Fruit fly (Drosophila melanogaster) whole organism, prepupa: ENCODE results near the gene CG7140.
A peak's percentile ranks its signal among the peaks of the same experiment; 100 is the strongest.

ENCODE experiments used
- Blimp-1 ChIP-seq: fragments of 200-800 bp; sonication (Bioruptor generic); optimal IDR thresholded peaks from 3 replicates; lab custom pipeline; 2017; ENCODE audit warnings: missing biosample characterization, missing genetic modification characterization, mild to moderate bottlenecking, moderate library complexity, missing genetic modification reagents
- CG10669 ChIP-seq: fragments of 200-800 bp; sonication (Bioruptor generic); optimal IDR thresholded peaks from 3 replicates; lab custom pipeline; 2018; ENCODE audit warnings: missing biosample characterization, mild to moderate bottlenecking, missing genetic modification characterization, moderate library complexity
- CG11294 ChIP-seq: fragments of 200-800 bp; sonication (Bioruptor generic); IDR thresholded peaks from 2 replicates; pipeline ENCODE4 v1.3.6; 2022; ENCODE audit warnings: missing biosample characterization, missing genetic modification characterization
- CG11762 ChIP-seq: fragments of 200-800 bp; sonication (Bioruptor generic); optimal IDR thresholded peaks from 3 replicates; lab custom pipeline; 2016; ENCODE audit warnings: missing biosample characterization, missing genetic modification characterization; ENCODE audit not compliant: insufficient read depth
- CG15336 ChIP-seq: fragments of 200-800 bp; sonication (Bioruptor generic); IDR thresholded peaks from 2 replicates; pipeline ENCODE4 v1.3.6; 2022; ENCODE audit warnings: missing biosample characterization, missing genetic modification characterization
- CG1621 ChIP-seq: fragments of 200-800 bp; sonication (Bioruptor generic); optimal IDR thresholded peaks from 3 replicates; lab custom pipeline; 2018; ENCODE audit warnings: missing biosample characterization, mild to moderate bottlenecking, missing genetic modification characterization
- CG16779 ChIP-seq: fragments of 200-800 bp; sonication (Bioruptor generic); optimal IDR thresholded peaks from 3 replicates; lab custom pipeline; 2017; ENCODE audit warnings: missing biosample characterization, mild to moderate bottlenecking, missing genetic modification characterization
- CG31627 ChIP-seq: fragments of 200-800 bp; sonication (Bioruptor generic); optimal IDR thresholded peaks from 3 replicates; lab custom pipeline; 2016; ENCODE audit warnings: missing biosample characterization, missing genetic modification characterization
- CG32006 ChIP-seq: fragments of 200-800 bp; sonication (Bioruptor generic); optimal IDR thresholded peaks from 3 replicates; lab custom pipeline; 2017; ENCODE audit warnings: missing biosample characterization, mild to moderate bottlenecking, missing genetic modification characterization
- CG34406 ChIP-seq: fragments of 200-800 bp; sonication (Bioruptor generic); optimal IDR thresholded peaks from 3 replicates; lab custom pipeline; 2016; ENCODE audit warnings: missing biosample characterization, missing genetic modification characterization
- CG3919 ChIP-seq: fragments of 200-800 bp; sonication (Bioruptor generic); optimal IDR thresholded peaks from 3 replicates; lab custom pipeline; 2016; ENCODE audit warnings: missing biosample characterization, missing genetic modification characterization
- CG4318 ChIP-seq: fragments of 200-800 bp; sonication (Bioruptor generic); optimal IDR thresholded peaks from 3 replicates; lab custom pipeline; 2017; ENCODE audit warnings: missing biosample characterization, mild to moderate bottlenecking, missing genetic modification characterization
- CG6163 ChIP-seq: fragments of 200-800 bp; sonication (Bioruptor generic); IDR thresholded peaks from 3 replicates; pipeline ENCODE4 v1.3.6; 2022; ENCODE audit warnings: missing biosample characterization, missing genetic modification characterization
- CG6276 ChIP-seq: fragments of 200-800 bp; sonication (Bioruptor generic); optimal IDR thresholded peaks from 2 replicates; lab custom pipeline; 2017; ENCODE audit warnings: missing biosample characterization, mild to moderate bottlenecking, missing genetic modification characterization
- CG6792 ChIP-seq: fragments of 200-800 bp; sonication (Bioruptor generic); optimal IDR thresholded peaks from 3 replicates; lab custom pipeline; 2016; ENCODE audit warnings: missing biosample characterization, missing genetic modification characterization
- CG6808 ChIP-seq: fragments of 200-800 bp; sonication (Bioruptor generic); optimal IDR thresholded peaks from 3 replicates; lab custom pipeline; 2017; ENCODE audit warnings: missing biosample characterization, missing genetic modification characterization, mild to moderate bottlenecking, moderate library complexity, missing genetic modification reagents
- CG7368 ChIP-seq: fragments of 200-800 bp; sonication (Bioruptor generic); optimal IDR thresholded peaks from 3 replicates; lab custom pipeline; 2016; ENCODE audit warnings: missing biosample characterization, missing genetic modification characterization
- CG8119 ChIP-seq: fragments of 200-800 bp; sonication (Bioruptor generic); IDR thresholded peaks from 3 replicates; pipeline ENCODE4 v1.3.6; 2022; ENCODE audit warnings: missing biosample characterization, missing genetic modification characterization
- CG8319 ChIP-seq: fragments of 200-800 bp; sonication (Bioruptor generic); optimal IDR thresholded peaks from 3 replicates; lab custom pipeline; 2016; ENCODE audit warnings: missing biosample characterization, missing genetic modification characterization
- CG9139 ChIP-seq: fragments of 200-800 bp; sonication (Bioruptor generic); optimal IDR thresholded peaks from 3 replicates; lab custom pipeline; 2017; ENCODE audit warnings: missing biosample characterization, mild to moderate bottlenecking, missing genetic modification characterization
- Eip75B ChIP-seq: fragments of 200-800 bp; sonication (Bioruptor generic); optimal IDR thresholded peaks from 3 replicates; lab custom pipeline; 2016; ENCODE audit warnings: missing biosample characterization, missing genetic modification characterization
- Eip78C ChIP-seq: fragments of 200-800 bp; sonication (Bioruptor generic); peaks from one replicate; lab custom pipeline; 2016; ENCODE audit warnings: missing biosample characterization, missing genetic modification characterization
- Eip93F ChIP-seq: fragments of 200-800 bp; sonication (Bioruptor generic); optimal IDR thresholded peaks from 2 replicates; lab custom pipeline; 2016; ENCODE audit warnings: missing biosample characterization, mild to moderate bottlenecking, missing genetic modification characterization
- Gug ChIP-seq: fragments of 200-800 bp; sonication (Bioruptor generic); IDR thresholded peaks from 2 replicates; pipeline ENCODE4 v1.3.6; 2022; ENCODE audit warnings: missing biosample characterization, missing genetic modification characterization
- Hr38 ChIP-seq: sonication (Bioruptor generic); optimal IDR thresholded peaks from 2 replicates; lab custom pipeline; 2016; ENCODE audit warnings: missing biosample characterization, missing genetic modification characterization
- Hr39 ChIP-seq: fragments of 200-800 bp; sonication (Bioruptor generic); optimal IDR thresholded peaks from 2 replicates; lab custom pipeline; 2016; ENCODE audit warnings: missing biosample characterization, missing genetic modification characterization
- Lpt ChIP-seq: fragments of 200-800 bp; sonication (Bioruptor generic); optimal IDR thresholded peaks from 3 replicates; lab custom pipeline; 2016; ENCODE audit warnings: missing biosample characterization, missing genetic modification characterization
- OdsH ChIP-seq: fragments of 200-800 bp; sonication (Bioruptor generic); optimal IDR thresholded peaks from 3 replicates; lab custom pipeline; 2016; ENCODE audit warnings: missing biosample characterization, missing genetic modification characterization
- Sox102F ChIP-seq: fragments of 200-800 bp; sonication (Bioruptor generic); optimal IDR thresholded peaks from 2 replicates; lab custom pipeline; 2016; ENCODE audit warnings: missing biosample characterization, mild to moderate bottlenecking, missing genetic modification characterization
- Sox14 ChIP-seq: fragments of 200-800 bp; sonication (Bioruptor generic); optimal IDR thresholded peaks from 3 replicates; lab custom pipeline; 2016; ENCODE audit warnings: missing biosample characterization, missing genetic modification characterization
- achi ChIP-seq: fragments of 200-800 bp; sonication (Bioruptor generic); optimal IDR thresholded peaks from 3 replicates; lab custom pipeline; 2016; ENCODE audit warnings: missing biosample characterization, missing genetic modification characterization
- acj6 ChIP-seq: fragments of 200-800 bp; sonication (Bioruptor generic); optimal IDR thresholded peaks from 3 replicates; lab custom pipeline; 2016; ENCODE audit warnings: missing biosample characterization, missing genetic modification characterization
- dac ChIP-seq: fragments of 200-800 bp; sonication (Bioruptor generic); optimal IDR thresholded peaks from 2 replicates; lab custom pipeline; 2017; ENCODE audit warnings: missing biosample characterization, mild to moderate bottlenecking, missing genetic modification characterization
- dsx ChIP-seq: fragments of 200-800 bp; optimal IDR thresholded peaks from 3 replicates; lab custom pipeline; 2019; ENCODE audit warnings: missing biosample characterization, mild to moderate bottlenecking, missing genetic modification characterization, moderate library complexity; ENCODE audit not compliant: poor library complexity, severe bottlenecking
- esn ChIP-seq: fragments of 200-800 bp; sonication (Bioruptor generic); optimal IDR thresholded peaks from 2 replicates; lab custom pipeline; 2016; ENCODE audit warnings: missing biosample characterization, mild to moderate bottlenecking, missing genetic modification characterization, moderate library complexity
- fd85E ChIP-seq: fragments of 200-800 bp; sonication (Bioruptor generic); optimal IDR thresholded peaks from 3 replicates; lab custom pipeline; 2016; ENCODE audit warnings: missing biosample characterization, missing genetic modification characterization
- fkh ChIP-seq: fragments of 200-800 bp; sonication (Bioruptor generic); optimal IDR thresholded peaks from 3 replicates; lab custom pipeline; 2017; ENCODE audit warnings: missing biosample characterization, mild to moderate bottlenecking, missing genetic modification characterization, moderate library complexity
- lz ChIP-seq: fragments of 200-800 bp; sonication (Bioruptor generic); optimal IDR thresholded peaks from 3 replicates; lab custom pipeline; 2016; ENCODE audit warnings: missing biosample characterization, missing genetic modification characterization
- pdm3 ChIP-seq: fragments of 200-800 bp; sonication (Bioruptor generic); optimal IDR thresholded peaks from 3 replicates; lab custom pipeline; 2016; ENCODE audit warnings: missing biosample characterization, missing genetic modification characterization
- salr ChIP-seq, 2 experiments: fragments of 200-800 bp; sonication (Bioruptor generic); optimal IDR thresholded peaks; 3 replicates each; lab custom pipeline; 2016 to 2018; ENCODE audit warnings: missing biosample characterization in 2 of 2, missing genetic modification characterization in 2 of 2, mild to moderate bottlenecking in 1 of 2
- spab ChIP-seq: fragments of 200-800 bp; sonication (Bioruptor generic); optimal IDR thresholded peaks from 2 replicates; lab custom pipeline; 2017; ENCODE audit warnings: missing biosample characterization, mild to moderate bottlenecking, missing genetic modification characterization, missing genetic modification reagents
- ss ChIP-seq, 2 experiments: fragments of 200-800 bp; sonication (Bioruptor generic); optimal IDR thresholded peaks; 2 replicates in 1 of 2; 3 replicates in 1 of 2; lab custom pipeline; 2017 to 2018; ENCODE audit warnings: mild to moderate bottlenecking in 2 of 2, missing biosample characterization in 2 of 2, missing genetic modification characterization in 2 of 2, moderate library complexity in 1 of 2
- svp ChIP-seq: fragments of 200-800 bp; sonication (Bioruptor generic); peaks from one replicate; lab custom pipeline; 2016; ENCODE audit warnings: missing biosample characterization, missing genetic modification characterization
- topi ChIP-seq: fragments of 200-800 bp; sonication (Bioruptor generic); optimal IDR thresholded peaks from 3 replicates; lab custom pipeline; 2016; ENCODE audit warnings: missing biosample characterization, missing genetic modification characterization
- vri ChIP-seq: fragments of 200-800 bp; sonication (Bioruptor generic); optimal IDR thresholded peaks from 3 replicates; lab custom pipeline; 2016; ENCODE audit warnings: missing biosample characterization, mild to moderate bottlenecking, missing genetic modification characterization

CG7140 gene

DNA sequence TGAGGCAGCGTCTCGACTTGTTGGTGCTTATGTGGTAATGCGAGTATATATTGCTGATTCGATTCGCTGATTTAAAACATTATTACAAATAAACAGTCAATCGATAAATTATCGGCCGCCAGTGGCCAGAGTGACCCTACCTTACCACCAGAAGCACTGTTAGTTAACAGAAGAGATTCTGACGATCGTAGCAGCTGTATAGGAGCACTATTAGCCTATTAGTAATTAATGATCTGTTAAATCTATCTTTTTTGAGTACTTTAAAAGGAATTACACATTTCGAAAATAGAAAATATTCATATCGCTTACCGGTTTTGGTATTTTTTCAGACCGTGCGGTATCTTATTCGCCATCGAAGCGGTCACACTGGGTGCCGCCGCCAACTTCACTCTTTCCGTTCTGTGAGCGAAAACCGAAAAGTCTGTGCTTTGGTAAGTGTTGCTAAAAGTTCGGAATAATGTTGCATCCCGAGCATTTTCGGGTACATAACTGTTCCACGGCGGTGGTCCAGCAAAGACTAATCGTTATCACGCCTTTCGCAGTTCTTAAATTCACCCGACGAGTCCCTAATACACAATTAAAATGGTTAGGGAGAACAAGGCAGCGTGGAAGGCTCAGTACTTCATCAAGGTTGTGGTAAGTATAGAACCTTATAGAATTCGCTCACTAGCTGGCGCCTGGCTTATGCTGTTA, 47.7 kb upstream of the CG7140 start, which contains the start of the genes CG7130 and RpLP0 (continued):
- TF ChIP-seq CG9139 (GFP tag; lab: Kevin White, UChicago) (peak; percentile 79), Blimp-1 (peak; percentile 76), CG34406 (peak; percentile 83), CG7368 (GFP tag; lab: Kevin White, UChicago) (peak; percentile 84), OdsH (GFP tag; lab: Kevin White, UChicago) (peak; percentile 85), svp (peak; percentile 83), Lpt (GFP tag; lab: Kevin White, UChicago) (peak; percentile 41), spab (peak; percentile 73), CG6792 (GFP tag; lab: Kevin White, UChicago) (peak; percentile 77), salr (GFP tag; optimal IDR thresholded peaks at IDR 0.05; lab: Kevin White, UChicago) (peak in 1 of 2 experiments; percentile 87), Gug (GFP tag; lab: Robert Waterston, UW) (no peak), CG32006 (peak; percentile 61), Hr38 (GFP tag; lab: Kevin White, UChicago) (no peak), CG15336 (GFP tag; lab: Robert Waterston, UW) (peak; percentile 38; the same call in 1 of the 2 replicates), CG4318 (no peak), CG6163 (GFP tag; lab: Robert Waterston, UW) (peak; percentile 90), acj6 (GFP tag; lab: Kevin White, UChicago) (peak; percentile 77), CG6808 (GFP tag; lab: Kevin White, UChicago) (peak; percentile 72), lz (GFP tag; lab: Kevin White, UChicago) (peak; percentile 89), dac (GFP tag; lab: Kevin White, UChicago) (peak; percentile 76), vri (GFP tag; lab: Kevin White, UChicago) (peak; percentile 89)

DNA sequence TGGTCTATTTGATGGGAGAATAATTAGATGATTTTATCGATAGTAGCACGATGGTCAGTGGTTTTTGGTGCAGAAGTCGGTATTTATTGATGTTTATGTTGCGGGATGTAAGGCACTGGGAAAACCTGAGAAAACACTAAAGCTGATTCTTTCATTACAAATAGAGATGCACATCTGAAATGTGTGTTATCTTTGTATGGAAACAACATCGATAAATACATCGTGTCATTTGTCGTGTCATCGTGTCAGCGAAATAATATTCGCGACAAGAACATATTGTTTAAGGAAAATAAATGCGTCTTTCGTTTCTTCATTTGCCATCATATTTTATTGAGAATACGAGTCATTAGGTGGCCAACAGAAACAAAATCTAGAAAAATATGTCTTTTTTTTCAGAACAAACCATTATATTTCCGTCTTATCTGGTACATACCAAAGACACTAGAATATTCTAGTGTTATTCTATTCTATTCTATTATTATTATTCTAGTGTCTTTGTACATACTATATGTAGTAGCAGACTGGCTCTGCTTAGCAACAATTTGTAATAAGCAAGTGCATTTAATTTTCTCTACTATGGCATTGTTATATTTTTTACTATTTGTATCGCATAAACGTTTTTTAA, 46.3 kb upstream of the CG7140 start, which contains the start of gene CG7133:
Gene CG7133 (minus strand): TSS at position 177 of the 625 bp plus-strand sequence.
- TF ChIP-seq acj6 (GFP tag; lab: Kevin White, UChicago) (no peak), salr (GFP tag; optimal IDR thresholded peaks at IDR 0.05; lab: Kevin White, UChicago) (no peak), Gug (GFP tag; lab: Robert Waterston, UW) (no peak), CG6276 (GFP tag; lab: Kevin White, UChicago) (no peak), pdm3 (GFP tag; lab: Kevin White, UChicago) (no peak), fd85E (GFP tag; lab: Kevin White, UChicago) (no peak), topi (no peak), CG3919 (GFP tag; lab: Kevin White, UChicago) (peak; percentile 30), dac (GFP tag; lab: Kevin White, UChicago) (no peak), Hr39 (GFP tag; lab: Kevin White, UChicago) (peak; percentile 32), Eip75B (no peak), fkh (GFP tag; lab: Kevin White, UChicago) (no peak), CG10669 (no peak), CG8319 (no peak), Eip93F (GFP tag; lab: Kevin White, UChicago) (no peak), CG31627 (GFP tag; lab: Kevin White, UChicago) (no peak), Sox14 (peak; percentile 14), CG11294 (GFP tag; lab: Robert Waterston, UW) (no peak), CG1621 (no peak), CG16779 (tag; lab: Kevin White, UChicago) (no peak), Blimp-1 (no peak), Eip78C (GFP tag; lab: Kevin White, UChicago) (peak; percentile 63), CG11762 (no peak), achi (peak; percentile 58), dsx (peak; percentile 44), esn (GFP tag; lab: Kevin White, UChicago) (peak; percentile 19), Lpt (GFP tag; lab: Kevin White, UChicago) (no peak), Hr38 (GFP tag; lab: Kevin White, UChicago) (no peak), Sox102F (GFP tag; lab: Kevin White, UChicago) (no peak), CG6163 (GFP tag; lab: Robert Waterston, UW) (no peak), ss (GFP tag; optimal IDR thresholded peaks at IDR 0.05; lab: Kevin White, UChicago) (no peak), CG8119 (no peak), svp (peak; percentile 62)
- TF ChIP-seq, all 60 proteins: peak for 8
